Worm (Caenorhabditis elegans) whole organism, early embryonic: Measurements from ENCODE around the gene gpcp-1.

Experiments
- B0310.2 ChIP-seq: sonication (generic microtip); optimal IDR thresholded peaks from 2 replicates; lab custom pipeline; 2016; ENCODE audit warnings: mild to moderate bottlenecking, missing genetic modification characterization, missing compliant biosample characterization
- aly-1 ChIP-seq: sonication (generic microtip); optimal IDR thresholded peaks from 2 replicates; lab custom pipeline; 2016; ENCODE audit warnings: missing genetic modification characterization, missing compliant biosample characterization
- ama-1 ChIP-seq: fragments of 150-350 bp; optimal IDR thresholded peaks from 2 replicates; lab custom pipeline; 2014
- ceh-13 ChIP-seq: fragments of 200-800 bp; sonication (Bioruptor generic); optimal IDR thresholded peaks from 2 replicates; lab custom pipeline; 2018; ENCODE audit warnings: mild to moderate bottlenecking, missing genetic modification characterization, missing compliant biosample characterization
- hnd-1 ChIP-seq: sonication (generic microtip); optimal IDR thresholded peaks from 2 replicates; lab custom pipeline; 2016; ENCODE audit warnings: missing genetic modification characterization, missing compliant biosample characterization
- scrt-1 ChIP-seq: fragments of 200-800 bp; sonication (Bioruptor generic); IDR thresholded peaks from 2 replicates; pipeline ENCODE4 v1.3.6; 2022; ENCODE audit warnings: missing genetic modification characterization, missing compliant biosample characterization

- TF ChIP-seq scrt-1 (GFP tag; lab: Robert Waterston, UW) = no peak
- TF ChIP-seq B0310.2 (tag; lab: Kevin White, UChicago) = no peak
- TF ChIP-seq ama-1 = no peak
- TF ChIP-seq ceh-13 (GFP tag; lab: Kevin White, UChicago) = no peak
- TF ChIP-seq aly-1 (tag; lab: Kevin White, UChicago) = no peak
- no peak for TF ChIP-seq hnd-1 (tag; lab: Kevin White, UChicago)
Measured at ce11 chrX:3106137-3106536, 4.3 kb downstream of the gpcp-1 start, which contains the start of gene K10B3.5.
